Worm (Caenorhabditis elegans): ENCODE measurements around the gene unc-61.

DNA sequence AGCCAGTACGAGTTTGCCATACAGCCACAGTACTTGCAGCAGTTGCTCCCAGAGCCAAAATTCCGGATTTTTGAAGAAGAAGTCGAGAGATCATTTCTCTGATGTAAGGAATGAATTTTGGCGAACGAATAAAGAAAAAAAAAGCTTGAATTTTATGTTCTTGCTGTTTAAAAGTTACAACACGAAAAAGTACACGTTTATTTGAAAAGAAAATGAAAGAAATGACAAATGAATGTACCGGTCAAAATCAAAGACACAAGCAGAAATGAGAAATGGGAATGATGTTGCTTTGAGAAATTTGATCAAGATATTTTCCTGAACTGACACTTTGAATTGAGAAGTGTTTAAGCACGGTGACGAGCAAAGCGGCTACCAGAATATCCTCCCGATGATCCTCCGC lies 7.2 kb upstream of the unc-61 start, which contains the start of gene Y50E8A.6:
- TF ChIP-seq nhr-11 (tag; optimal IDR thresholded peaks at IDR 0.05) (no peak), elt-1 (tag; optimal IDR thresholded peaks at IDR 0.05) (no peak), ceh-82 (tag; optimal IDR thresholded peaks at IDR 0.05) (no peak), daf-12 (tag; optimal IDR thresholded peaks at IDR 0.05) (no peak), fkh-2 (tag; optimal IDR thresholded peaks at IDR 0.05) (no peak), ceh-9 (tag; optimal IDR thresholded peaks at IDR 0.05) (no peak), sea-2 (GFP tag; optimal IDR thresholded peaks at IDR 0.05) (no peak), pha-4 (tag; optimal IDR thresholded peaks at IDR 0.05) (no peak), pqm-1 (tag; optimal IDR thresholded peaks at IDR 0.05) (no peak), tbx-2 (tag; optimal IDR thresholded peaks at IDR 0.05) (no peak), nhr-77 (tag; optimal IDR thresholded peaks at IDR 0.05) (no peak), nfya-1 (tag; optimal IDR thresholded peaks at IDR 0.05; ENCODE audit: insufficient read depth) (no peak), mml-1 (tag; optimal IDR thresholded peaks at IDR 0.05) (no peak), elt-2 (tag; optimal IDR thresholded peaks at IDR 0.05) (no peak)
